Worm (Caenorhabditis elegans) whole organism, L2 larva: ENCODE results near the gene rcq-5.
A peak's percentile ranks its signal among the peaks of the same experiment; 100 is the strongest.

Experiments used
- C34F6.9 ChIP-seq: fragments of 150-350 bp; optimal IDR thresholded peaks from 2 replicates; lab custom pipeline; 2014; ENCODE audit warnings: missing biosample characterization, missing genetic modification characterization
- F13H6.1 ChIP-seq: sonication (generic microtip); optimal IDR thresholded peaks from 2 replicates; lab custom pipeline; 2016; ENCODE audit warnings: missing genetic modification characterization, missing compliant biosample characterization
- R02D3.7 ChIP-seq: fragments of 150-350 bp; optimal IDR thresholded peaks from 2 replicates; lab custom pipeline; 2014; ENCODE audit warnings: missing biosample characterization, missing genetic modification characterization
- Y55F3AM.14 ChIP-seq: fragments of 200-800 bp; sonication (Bioruptor generic); optimal IDR thresholded peaks from 2 replicates; lab custom pipeline; 2018; ENCODE audit warnings: mild to moderate bottlenecking, missing genetic modification characterization, missing compliant biosample characterization
- ZK546.5 ChIP-seq: sonication (generic microtip); optimal IDR thresholded peaks from 2 replicates; lab custom pipeline; 2017; ENCODE audit warnings: missing biosample characterization, missing genetic modification characterization
- alr-1 ChIP-seq: fragments of 150-350 bp; optimal IDR thresholded peaks from 2 replicates; lab custom pipeline; 2014; ENCODE audit warnings: missing biosample characterization, missing genetic modification characterization
- aly-2 ChIP-seq: fragments of 150-350 bp; optimal IDR thresholded peaks from 2 replicates; lab custom pipeline; 2014; ENCODE audit warnings: missing biosample characterization, missing genetic modification characterization
- ama-1 ChIP-seq: fragments of 150-350 bp; optimal IDR thresholded peaks from 2 replicates; lab custom pipeline; 2018; ENCODE audit warnings: inconsistent platforms
- blmp-1 ChIP-seq: sonication (generic microtip); optimal IDR thresholded peaks from 2 replicates; lab custom pipeline; 2017; ENCODE audit warnings: missing genetic modification characterization, mild to moderate bottlenecking, missing compliant biosample characterization, antibody characterized with exemption, moderate library complexity; ENCODE audit not compliant: insufficient read depth
- ceh-16 ChIP-seq: fragments of 150-350 bp; optimal IDR thresholded peaks from 2 replicates; lab custom pipeline; 2014; ENCODE audit warnings: missing biosample characterization, missing genetic modification characterization
- ceh-82 ChIP-seq: fragments of 150-350 bp; optimal IDR thresholded peaks from 2 replicates; lab custom pipeline; 2014; ENCODE audit warnings: missing biosample characterization, missing genetic modification characterization
- crh-2 ChIP-seq: sonication (generic microtip); optimal IDR thresholded peaks from 2 replicates; lab custom pipeline; 2017; ENCODE audit warnings: missing biosample characterization, missing genetic modification characterization
- dmd-4 ChIP-seq: sonication (generic microtip); optimal IDR thresholded peaks from 2 replicates; lab custom pipeline; 2017; ENCODE audit warnings: missing biosample characterization, missing genetic modification characterization
- egl-27 ChIP-seq: sonication (generic microtip); optimal IDR thresholded peaks from 3 replicates; lab custom pipeline; 2017; ENCODE audit warnings: missing biosample characterization, missing genetic modification reagents, missing genetic modification characterization
- elt-1 ChIP-seq: fragments of 150-350 bp; optimal IDR thresholded peaks from 2 replicates; lab custom pipeline; 2014; ENCODE audit warnings: missing biosample characterization, missing genetic modification characterization
- elt-3 ChIP-seq: sonication (generic microtip); optimal IDR thresholded peaks from 2 replicates; lab custom pipeline; 2017; ENCODE audit warnings: missing biosample characterization, missing genetic modification characterization
- fos-1 ChIP-seq: fragments of 150-350 bp; optimal IDR thresholded peaks from 2 replicates; lab custom pipeline; 2014; ENCODE audit warnings: missing biosample characterization, missing genetic modification characterization
- gmeb-1 ChIP-seq: fragments of 150-350 bp; optimal IDR thresholded peaks from 2 replicates; lab custom pipeline; 2014; ENCODE audit warnings: missing biosample characterization, missing genetic modification characterization
- lin-11 ChIP-seq: fragments of 150-350 bp; sonication (generic microtip); optimal IDR thresholded peaks from 2 replicates; lab custom pipeline; 2014; ENCODE audit warnings: missing biosample characterization, missing genetic modification characterization, inconsistent platforms, mixed read lengths
- lin-13 ChIP-seq: fragments of 150-350 bp; optimal IDR thresholded peaks from 2 replicates; lab custom pipeline; 2014; ENCODE audit warnings: missing biosample characterization, missing genetic modification reagents, missing genetic modification characterization
- lin-39 ChIP-seq: fragments of 150-350 bp; optimal IDR thresholded peaks from 2 replicates; lab custom pipeline; 2014; ENCODE audit warnings: missing biosample characterization, missing genetic modification reagents, missing genetic modification characterization
- lsy-2 ChIP-seq, 2 experiments: fragments of 150-350 bp in 1 of 2; sonication (generic microtip) in 1 of 2; optimal IDR thresholded peaks; 2 replicates each; lab custom pipeline; 2014 to 2017; ENCODE audit warnings: missing biosample characterization in 2 of 2, missing genetic modification characterization in 2 of 2
- mab-5 ChIP-seq: fragments of 150-350 bp; optimal IDR thresholded peaks from 2 replicates; lab custom pipeline; 2014; ENCODE audit warnings: missing biosample characterization, missing genetic modification characterization
- mbf-1 ChIP-seq: sonication (generic microtip); optimal IDR thresholded peaks from 2 replicates; lab custom pipeline; 2017; ENCODE audit warnings: missing biosample characterization, missing genetic modification characterization
- mdl-1 ChIP-seq, 2 experiments: fragments of 150-350 bp in 1 of 2; sonication (generic microtip) in 1 of 2; optimal IDR thresholded peaks; 2 replicates each; lab custom pipeline; 2017; ENCODE audit warnings: missing biosample characterization in 2 of 2, missing genetic modification characterization in 2 of 2
- nhr-10 ChIP-seq: sonication (generic microtip); optimal IDR thresholded peaks from 2 replicates; lab custom pipeline; 2017; ENCODE audit warnings: missing biosample characterization, missing genetic modification characterization
- nhr-11 ChIP-seq: fragments of 150-350 bp; optimal IDR thresholded peaks from 2 replicates; lab custom pipeline; 2014; ENCODE audit warnings: missing biosample characterization, missing genetic modification characterization
- nhr-12 ChIP-seq: fragments of 150-350 bp; optimal IDR thresholded peaks from 2 replicates; lab custom pipeline; 2014; ENCODE audit warnings: missing biosample characterization, missing genetic modification characterization
- nhr-129 ChIP-seq: fragments of 150-350 bp; optimal IDR thresholded peaks from 2 replicates; lab custom pipeline; 2014; ENCODE audit warnings: missing biosample characterization, missing genetic modification characterization
- nhr-21 ChIP-seq: fragments of 150-350 bp; optimal IDR thresholded peaks from 2 replicates; lab custom pipeline; 2014; ENCODE audit warnings: missing biosample characterization, missing genetic modification characterization
- nhr-23 ChIP-seq: fragments of 150-350 bp; optimal IDR thresholded peaks from 2 replicates; lab custom pipeline; 2014; ENCODE audit warnings: missing biosample characterization, missing genetic modification reagents, missing genetic modification characterization
- nhr-237 ChIP-seq: fragments of 150-350 bp; optimal IDR thresholded peaks from 2 replicates; lab custom pipeline; 2014; ENCODE audit warnings: missing biosample characterization, missing genetic modification characterization
- nhr-25 ChIP-seq: fragments of 150-350 bp; sonication (generic microtip); optimal IDR thresholded peaks from 3 replicates; lab custom pipeline; 2014; ENCODE audit warnings: missing biosample characterization, missing genetic modification characterization
- nhr-6 ChIP-seq: fragments of 150-350 bp; optimal IDR thresholded peaks from 2 replicates; lab custom pipeline; 2014; ENCODE audit warnings: missing biosample characterization, missing genetic modification characterization
- nhr-77 ChIP-seq: fragments of 150-350 bp; optimal IDR thresholded peaks from 2 replicates; lab custom pipeline; 2014; ENCODE audit warnings: missing biosample characterization, missing genetic modification characterization
- peb-1 ChIP-seq: fragments of 150-350 bp; optimal IDR thresholded peaks from 2 replicates; lab custom pipeline; 2014; ENCODE audit warnings: missing biosample characterization, missing genetic modification characterization
- sem-4 ChIP-seq: fragments of 150-350 bp; optimal IDR thresholded peaks from 2 replicates; lab custom pipeline; 2014; ENCODE audit warnings: missing biosample characterization, missing genetic modification reagents, missing genetic modification characterization
- skn-1 ChIP-seq: sonication (generic microtip); optimal IDR thresholded peaks from 2 replicates; lab custom pipeline; 2017; ENCODE audit warnings: missing biosample characterization, missing genetic modification characterization
- sma-3 ChIP-seq: sonication (generic microtip); optimal IDR thresholded peaks from 2 replicates; lab custom pipeline; 2016; ENCODE audit warnings: missing genetic modification reagents, missing genetic modification characterization, missing compliant biosample characterization
- sma-9 ChIP-seq, 2 experiments: fragments of 150-350 bp in 1 of 2; sonication (generic microtip) in 1 of 2; optimal IDR thresholded peaks; 2 replicates each; lab custom pipeline; 2014 to 2016; ENCODE audit warnings: missing genetic modification characterization in 2 of 2, mild to moderate bottlenecking in 1 of 2, missing biosample characterization in 1 of 2, missing compliant biosample characterization in 1 of 2, missing genetic modification reagents in 1 of 2, moderate library complexity in 1 of 2
- snpc-4 ChIP-seq: fragments of 150-350 bp; optimal IDR thresholded peaks from 2 replicates; lab custom pipeline; 2014; ENCODE audit warnings: missing biosample characterization, missing genetic modification characterization
- unc-39 ChIP-seq: fragments of 150-350 bp; optimal IDR thresholded peaks from 2 replicates; lab custom pipeline; 2014; ENCODE audit warnings: missing biosample characterization, missing genetic modification characterization
- unc-55 ChIP-seq: fragments of 150-350 bp; sonication (generic microtip); optimal IDR thresholded peaks from 3 replicates; lab custom pipeline; 2014; ENCODE audit warnings: missing biosample characterization, missing genetic modification reagents, missing genetic modification characterization
- unc-62 ChIP-seq: fragments of 150-350 bp; optimal IDR thresholded peaks from 2 replicates; lab custom pipeline; 2014; ENCODE audit warnings: missing biosample characterization, missing genetic modification reagents, missing genetic modification characterization
- zag-1 ChIP-seq: fragments of 150-350 bp; optimal IDR thresholded peaks from 2 replicates; lab custom pipeline; 2014; ENCODE audit warnings: missing biosample characterization, missing genetic modification characterization
- ztf-1 ChIP-seq: fragments of 200-800 bp; sonication (Bioruptor generic); conservative IDR thresholded peaks from 2 replicates; pipeline ENCODE4 v1.3.6; 2022; ENCODE audit warnings: missing genetic modification characterization, missing compliant biosample characterization
- ztf-11 ChIP-seq: sonication (generic microtip); optimal IDR thresholded peaks from 2 replicates; lab custom pipeline; 2017; ENCODE audit warnings: missing biosample characterization, missing genetic modification characterization
- ztf-4 ChIP-seq: fragments of 150-350 bp; optimal IDR thresholded peaks from 2 replicates; lab custom pipeline; 2014; ENCODE audit warnings: missing biosample characterization, missing genetic modification characterization

Gene rcq-5

ce11 chrIII:4004064-4004580 lies 53.7 kb downstream of the rcq-5 start, which contains the start of gene tif-1A:
tif-1A (minus strand) TSS chrIII:4004114.
- TF ChIP-seq crh-2: peak; percentile 75
- peak; percentile 70 for TF ChIP-seq mab-5 (tag; lab: Kevin White, UChicago)
- TF ChIP-seq skn-1 (tag; lab: Kevin White, UChicago): peak; percentile 61
- TF ChIP-seq lin-13 (GFP tag; lab: Kevin White, UChicago): peak; percentile 73
- TF ChIP-seq nhr-23 (tag; lab: Kevin White, UChicago): no peak
- no peak for TF ChIP-seq ztf-1 (GFP tag; lab: Robert Waterston, UW)
- peak; percentile 21 for TF ChIP-seq nhr-6 (tag; lab: Kevin White, UChicago)
- TF ChIP-seq fos-1 (tag; lab: Kevin White, UChicago): peak; percentile 96
- TF ChIP-seq Y55F3AM.14: peak; percentile 6
- peak; percentile 72 for TF ChIP-seq nhr-21 (tag; lab: Kevin White, UChicago)
- no peak for TF ChIP-seq dmd-4 (tag; lab: Kevin White, UChicago)
- TF ChIP-seq alr-1 (tag; lab: Kevin White, UChicago): no peak
- peak; percentile 8 for TF ChIP-seq lin-11 (tag; lab: Kevin White, UChicago)
- no peak for TF ChIP-seq R02D3.7 (tag; lab: Kevin White, UChicago)
- TF ChIP-seq nhr-11 (tag; lab: Kevin White, UChicago): no peak
- no peak for TF ChIP-seq ceh-16 (tag; lab: Kevin White, UChicago)
- TF ChIP-seq sma-9 (GFP tag; optimal IDR thresholded peaks at IDR 0.05; lab: Kevin White, UChicago): peak; percentile 85
- no peak for TF ChIP-seq sma-9 (tag; optimal IDR thresholded peaks at IDR 0.05; lab: Kevin White, UChicago)
- peak; percentile 34 for TF ChIP-seq blmp-1
- peak; percentile 23 for TF ChIP-seq nhr-12 (tag; lab: Kevin White, UChicago)
- TF ChIP-seq zag-1: peak; percentile 19
- no peak for TF ChIP-seq ZK546.5
- TF ChIP-seq aly-2 (tag; lab: Kevin White, UChicago): no peak
- no peak for TF ChIP-seq elt-1 (tag; lab: Kevin White, UChicago)
- TF ChIP-seq ztf-11: no peak
- TF ChIP-seq F13H6.1 (tag; lab: Kevin White, UChicago): peak; percentile 84
- peak; percentile 90 for TF ChIP-seq C34F6.9 (tag; lab: Kevin White, UChicago)
- peak; percentile 57 for TF ChIP-seq nhr-129 (tag; lab: Kevin White, UChicago)
- no peak for TF ChIP-seq unc-62 (GFP tag; lab: Kevin White, UChicago)
- no peak for TF ChIP-seq lin-39 (tag; lab: Kevin White, UChicago)
- no peak for TF ChIP-seq elt-3 (tag; lab: Kevin White, UChicago)
- no peak for TF ChIP-seq ama-1 (lab: Kevin White, UChicago)
- TF ChIP-seq ceh-82 (tag; lab: Kevin White, UChicago): no peak
- TF ChIP-seq nhr-77 (tag; lab: Kevin White, UChicago): peak; percentile 15
- TF ChIP-seq ztf-4 (tag; lab: Kevin White, UChicago): no peak
- TF ChIP-seq sem-4 (tag; lab: Kevin White, UChicago): peak; percentile 49
- TF ChIP-seq nhr-237: no peak
- peak in 1 of 2 experiments; percentile 9 for TF ChIP-seq mdl-1 (tag; optimal IDR thresholded peaks at IDR 0.05; lab: Kevin White, UChicago)
- TF ChIP-seq nhr-25: peak; percentile 67
- no peak for TF ChIP-seq peb-1 (tag; lab: Kevin White, UChicago)
- peak; percentile 73 for TF ChIP-seq snpc-4 (tag; lab: Kevin White, UChicago)
- peak; percentile 20 for TF ChIP-seq egl-27 (tag; lab: Kevin White, UChicago)
- peak; percentile 90 for TF ChIP-seq gmeb-1
- TF ChIP-seq mbf-1: no peak
- TF ChIP-seq lsy-2 (tag; optimal IDR thresholded peaks at IDR 0.05; lab: Kevin White, UChicago): peak; percentile 81 to 92
- TF ChIP-seq sma-3 (GFP tag; lab: Kevin White, UChicago): peak; percentile 85
- TF ChIP-seq nhr-10 (tag; lab: Kevin White, UChicago): peak; percentile 12
- no peak for TF ChIP-seq unc-39 (tag; lab: Kevin White, UChicago)
- peak; percentile 82 for TF ChIP-seq unc-55 (GFP tag; lab: Kevin White, UChicago)
